Worm (Caenorhabditis elegans): ENCODE data around the gene nhr-238.

The nhr-238 gene

ce11 chrV:1629329-1629728 lies at the start of gene nhr-238:
TSS of gene nhr-238 (minus strand) at chrV:1629432.
- no peak for TF ChIP-seq ets-7 (tag; optimal IDR thresholded peaks at IDR 0.05)
- no peak for TF ChIP-seq B0310.2 (tag; optimal IDR thresholded peaks at IDR 0.05)
- no peak for TF ChIP-seq ceh-36 (tag; optimal IDR thresholded peaks at IDR 0.05)
- TF ChIP-seq aly-1 (tag; optimal IDR thresholded peaks at IDR 0.05) = no peak
- no peak for TF ChIP-seq pes-1 (GFP tag; IDR thresholded peaks at IDR 0.05)
- TF ChIP-seq F13C5.2 (tag; optimal IDR thresholded peaks at IDR 0.05) = no peak
- TF ChIP-seq hmg-4 (GFP tag; optimal IDR thresholded peaks at IDR 0.05) = no peak
- TF ChIP-seq ama-1 (optimal IDR thresholded peaks at IDR 0.05) = no peak
- TF ChIP-seq flt-1 (GFP tag; IDR thresholded peaks at IDR 0.05) = no peak
- TF ChIP-seq hnd-1 (tag; optimal IDR thresholded peaks at IDR 0.05) = no peak
- TF ChIP-seq sea-1 (GFP tag; conservative IDR thresholded peaks at IDR 0.05) = no peak
- TF ChIP-seq scrt-1 (GFP tag; IDR thresholded peaks at IDR 0.05) = no peak
- no peak for TF ChIP-seq ceh-13 (GFP tag; optimal IDR thresholded peaks at IDR 0.05)
- no peak for TF ChIP-seq hmbx-1 (tag; optimal IDR thresholded peaks at IDR 0.05)

DNA sequence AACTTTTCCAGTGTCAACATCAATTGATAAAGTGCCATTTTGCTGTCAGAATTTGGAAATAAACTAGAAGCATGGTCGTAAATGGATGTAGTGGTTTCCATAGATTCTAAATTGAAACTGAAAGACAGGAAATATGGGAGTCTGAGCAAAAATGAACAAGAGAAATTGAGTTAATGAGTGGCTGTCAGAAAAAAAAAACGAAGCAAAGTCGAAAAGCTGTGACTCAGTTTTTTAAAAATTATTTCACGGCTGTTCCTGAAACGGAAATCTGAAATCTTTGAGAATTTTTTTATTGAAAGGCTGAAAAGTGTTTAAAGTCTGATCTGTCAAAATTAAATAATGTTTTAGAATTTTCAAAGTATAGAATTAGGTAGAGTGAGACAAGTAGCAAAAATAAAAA lies 49.0 kb upstream of the nhr-238 start, which contains the start of gene srw-98:
srw-98 (minus strand) TSS at position 101 of the 400 bp plus-strand sequence.
- TF ChIP-seq hmg-4 (GFP tag; optimal IDR thresholded peaks at IDR 0.05) (no peak), tra-4 (tag; optimal IDR thresholded peaks at IDR 0.05) (no peak), ceh-13 (GFP tag; optimal IDR thresholded peaks at IDR 0.05) (no peak), hnd-1 (tag; optimal IDR thresholded peaks at IDR 0.05) (no peak), tbx-37 (GFP tag; conservative IDR thresholded peaks at IDR 0.05) (no peak), sea-1 (GFP tag; conservative IDR thresholded peaks at IDR 0.05) (no peak), hmbx-1 (tag; optimal IDR thresholded peaks at IDR 0.05) (no peak), F13C5.2 (tag; optimal IDR thresholded peaks at IDR 0.05) (no peak), tbx-11 (GFP tag; IDR thresholded peaks at IDR 0.05) (no peak), B0310.2 (tag; optimal IDR thresholded peaks at IDR 0.05) (no peak), ets-7 (tag; optimal IDR thresholded peaks at IDR 0.05) (no peak), scrt-1 (GFP tag; IDR thresholded peaks at IDR 0.05) (no peak), aly-1 (tag; optimal IDR thresholded peaks at IDR 0.05) (no peak), ceh-36 (tag; optimal IDR thresholded peaks at IDR 0.05) (no peak), pes-1 (GFP tag; IDR thresholded peaks at IDR 0.05) (no peak)

ce11 chrV:1668216-1668615 lies 39.0 kb upstream of the nhr-238 start, which contains the start of gene irld-42:
TSS of gene irld-42 (plus strand) at chrV:1668516.
- TF ChIP-seq hmg-4 (GFP tag; optimal IDR thresholded peaks at IDR 0.05) = no peak
- TF ChIP-seq hnd-1 (tag; optimal IDR thresholded peaks at IDR 0.05) = no peak
- no peak for TF ChIP-seq pes-1 (GFP tag; IDR thresholded peaks at IDR 0.05)
- no peak for TF ChIP-seq B0310.2 (tag; optimal IDR thresholded peaks at IDR 0.05)
- no peak for TF ChIP-seq F13C5.2 (tag; optimal IDR thresholded peaks at IDR 0.05)
- TF ChIP-seq ceh-13 (GFP tag; optimal IDR thresholded peaks at IDR 0.05) = no peak
- no peak for TF ChIP-seq ceh-36 (tag; optimal IDR thresholded peaks at IDR 0.05)
- no peak for TF ChIP-seq ets-7 (tag; optimal IDR thresholded peaks at IDR 0.05)
- no peak for TF ChIP-seq sea-1 (GFP tag; conservative IDR thresholded peaks at IDR 0.05)
- TF ChIP-seq tbx-11 (GFP tag; IDR thresholded peaks at IDR 0.05) = no peak
- no peak for TF ChIP-seq tbx-37 (GFP tag; conservative IDR thresholded peaks at IDR 0.05)

ce11 chrV:1666904-1667303 lies 37.7 kb upstream of the nhr-238 start, which contains the start of gene K04F1.8:
TSS of gene K04F1.8 (plus strand) at chrV:1667204.
- TF ChIP-seq ceh-13 (GFP tag; optimal IDR thresholded peaks at IDR 0.05) (no peak), hmg-4 (GFP tag; optimal IDR thresholded peaks at IDR 0.05) (no peak), tra-4 (tag; optimal IDR thresholded peaks at IDR 0.05) (no peak), ceh-36 (tag; optimal IDR thresholded peaks at IDR 0.05) (no peak), F13C5.2 (tag; optimal IDR thresholded peaks at IDR 0.05) (no peak), ama-1 (optimal IDR thresholded peaks at IDR 0.05) (no peak), B0310.2 (tag; optimal IDR thresholded peaks at IDR 0.05) (no peak), ets-7 (tag; optimal IDR thresholded peaks at IDR 0.05) (no peak), tbx-37 (GFP tag; conservative IDR thresholded peaks at IDR 0.05) (no peak), hnd-1 (tag; optimal IDR thresholded peaks at IDR 0.05) (no peak), tbx-11 (GFP tag; IDR thresholded peaks at IDR 0.05) (no peak), sea-1 (GFP tag; conservative IDR thresholded peaks at IDR 0.05) (no peak)

ce11 chrV:1664921-1665320 lies 35.7 kb upstream of the nhr-238 start, which contains the start of gene K04F1.9:
TSS of gene K04F1.9 (plus strand) at chrV:1665221.
- no peak for TF ChIP-seq sea-1 (GFP tag; conservative IDR thresholded peaks at IDR 0.05)
- no peak for TF ChIP-seq aly-1 (tag; optimal IDR thresholded peaks at IDR 0.05)
- no peak for TF ChIP-seq ceh-13 (GFP tag; optimal IDR thresholded peaks at IDR 0.05)
- no peak for TF ChIP-seq scrt-1 (GFP tag; IDR thresholded peaks at IDR 0.05)
- TF ChIP-seq hnd-1 (tag; optimal IDR thresholded peaks at IDR 0.05) = no peak
- TF ChIP-seq hmg-4 (GFP tag; optimal IDR thresholded peaks at IDR 0.05) = no peak
- TF ChIP-seq flt-1 (GFP tag; IDR thresholded peaks at IDR 0.05) = no peak
- no peak for TF ChIP-seq ama-1 (optimal IDR thresholded peaks at IDR 0.05)
- no peak for TF ChIP-seq ceh-36 (tag; optimal IDR thresholded peaks at IDR 0.05)
- TF ChIP-seq B0310.2 (tag; optimal IDR thresholded peaks at IDR 0.05) = no peak

DNA sequence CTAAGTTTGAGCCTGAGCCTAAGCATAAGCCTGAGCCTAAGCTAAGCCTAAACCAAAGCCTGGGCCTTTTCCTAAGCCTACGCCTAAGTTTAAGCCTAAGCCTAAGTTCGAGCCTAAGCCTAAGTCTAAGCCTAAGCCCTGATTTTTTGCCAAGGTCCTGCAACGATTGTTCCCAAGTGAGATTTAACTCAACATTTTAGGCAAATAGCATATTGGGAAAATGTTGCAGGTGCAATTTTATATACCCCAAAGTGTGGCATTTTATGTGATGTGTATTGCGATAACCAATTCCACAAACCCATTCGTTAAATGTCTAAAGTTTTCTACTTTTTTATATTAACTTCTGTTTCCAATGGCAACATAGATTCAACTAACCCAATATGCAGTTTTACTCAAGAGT lies 33.0 kb upstream of the nhr-238 start, which contains the start of gene irld-40:
irld-40 (plus strand) TSS at position 301 of the 400 bp plus-strand sequence.
- no peak for TF ChIP-seq sea-1 (GFP tag; conservative IDR thresholded peaks at IDR 0.05)
- no peak for TF ChIP-seq tbx-37 (GFP tag; conservative IDR thresholded peaks at IDR 0.05)
- no peak for TF ChIP-seq pes-1 (GFP tag; IDR thresholded peaks at IDR 0.05)
- TF ChIP-seq ama-1 (optimal IDR thresholded peaks at IDR 0.05) = no peak

DNA sequence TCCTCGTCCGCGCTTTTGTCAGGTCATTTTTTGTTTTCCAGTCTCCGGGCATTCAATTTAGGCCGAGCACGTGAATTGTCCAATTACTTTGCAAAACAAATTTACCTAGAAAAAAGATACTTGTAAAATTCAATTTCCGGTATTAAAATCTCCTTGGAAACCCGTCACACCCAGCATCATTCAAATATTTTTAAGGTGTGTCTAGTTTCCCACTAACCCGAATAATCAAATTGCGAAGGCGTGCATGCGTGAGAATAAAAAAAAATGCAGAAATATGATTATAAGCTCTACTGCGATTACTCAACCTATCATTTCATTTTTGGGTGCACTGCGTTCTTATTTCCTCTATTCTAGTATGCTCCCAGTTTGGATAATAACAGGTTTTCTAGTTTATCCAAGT lies 25.6 kb upstream of the nhr-238 start, which contains the start of gene irld-11:
irld-11 (plus strand) TSS at position 301 of the 400 bp plus-strand sequence.
- TF ChIP-seq tbx-11 (GFP tag; IDR thresholded peaks at IDR 0.05) = no peak
- no peak for TF ChIP-seq ceh-13 (GFP tag; optimal IDR thresholded peaks at IDR 0.05)
- no peak for TF ChIP-seq ceh-36 (tag; optimal IDR thresholded peaks at IDR 0.05)
- TF ChIP-seq sea-1 (GFP tag; conservative IDR thresholded peaks at IDR 0.05) = no peak
- TF ChIP-seq hmbx-1 (tag; optimal IDR thresholded peaks at IDR 0.05) = no peak
- no peak for TF ChIP-seq scrt-1 (GFP tag; IDR thresholded peaks at IDR 0.05)
- no peak for TF ChIP-seq ama-1 (optimal IDR thresholded peaks at IDR 0.05)
- no peak for TF ChIP-seq flt-1 (GFP tag; IDR thresholded peaks at IDR 0.05)
- TF ChIP-seq pes-1 (GFP tag; IDR thresholded peaks at IDR 0.05) = no peak
- no peak for TF ChIP-seq F13C5.2 (tag; optimal IDR thresholded peaks at IDR 0.05)
- no peak for TF ChIP-seq hnd-1 (tag; optimal IDR thresholded peaks at IDR 0.05)
- no peak for TF ChIP-seq hmg-4 (GFP tag; optimal IDR thresholded peaks at IDR 0.05)
- TF ChIP-seq tra-4 (tag; optimal IDR thresholded peaks at IDR 0.05) = no peak
- TF ChIP-seq ets-7 (tag; optimal IDR thresholded peaks at IDR 0.05) = no peak
- no peak for TF ChIP-seq tbx-37 (GFP tag; conservative IDR thresholded peaks at IDR 0.05)
- no peak for TF ChIP-seq aly-1 (tag; optimal IDR thresholded peaks at IDR 0.05)
- no peak for TF ChIP-seq B0310.2 (tag; optimal IDR thresholded peaks at IDR 0.05)
